Worm (Caenorhabditis elegans): Measurements from ENCODE around the gene F54D10.7.

DNA sequence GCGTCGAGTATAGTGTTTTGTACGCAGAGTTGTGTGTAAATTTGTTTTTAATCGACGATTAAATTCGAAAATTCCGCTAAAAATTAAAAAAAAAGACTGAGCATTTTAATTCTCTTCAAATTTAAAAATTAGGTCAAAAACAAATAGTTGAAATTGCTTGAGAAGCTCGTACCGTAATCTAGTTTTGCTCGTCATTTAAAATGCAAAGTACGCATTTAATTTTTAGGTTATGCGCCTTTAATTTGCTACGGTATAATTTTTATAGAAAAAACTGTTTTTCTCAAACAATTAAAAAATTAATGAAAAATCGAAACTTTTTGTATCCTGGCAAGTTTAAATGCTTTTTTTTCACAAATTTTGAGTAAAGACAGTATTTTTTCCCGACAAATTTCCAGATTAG is 12.5 kb downstream of the F54D10.7 start:
- TF ChIP-seq ama-1 (optimal IDR thresholded peaks at IDR 0.05) (no peak), ets-7 (tag; optimal IDR thresholded peaks at IDR 0.05) (no peak)
